Fruit fly (Drosophila melanogaster): ENCODE measurements around the gene CG45067.

CG45067 gene

DNA sequence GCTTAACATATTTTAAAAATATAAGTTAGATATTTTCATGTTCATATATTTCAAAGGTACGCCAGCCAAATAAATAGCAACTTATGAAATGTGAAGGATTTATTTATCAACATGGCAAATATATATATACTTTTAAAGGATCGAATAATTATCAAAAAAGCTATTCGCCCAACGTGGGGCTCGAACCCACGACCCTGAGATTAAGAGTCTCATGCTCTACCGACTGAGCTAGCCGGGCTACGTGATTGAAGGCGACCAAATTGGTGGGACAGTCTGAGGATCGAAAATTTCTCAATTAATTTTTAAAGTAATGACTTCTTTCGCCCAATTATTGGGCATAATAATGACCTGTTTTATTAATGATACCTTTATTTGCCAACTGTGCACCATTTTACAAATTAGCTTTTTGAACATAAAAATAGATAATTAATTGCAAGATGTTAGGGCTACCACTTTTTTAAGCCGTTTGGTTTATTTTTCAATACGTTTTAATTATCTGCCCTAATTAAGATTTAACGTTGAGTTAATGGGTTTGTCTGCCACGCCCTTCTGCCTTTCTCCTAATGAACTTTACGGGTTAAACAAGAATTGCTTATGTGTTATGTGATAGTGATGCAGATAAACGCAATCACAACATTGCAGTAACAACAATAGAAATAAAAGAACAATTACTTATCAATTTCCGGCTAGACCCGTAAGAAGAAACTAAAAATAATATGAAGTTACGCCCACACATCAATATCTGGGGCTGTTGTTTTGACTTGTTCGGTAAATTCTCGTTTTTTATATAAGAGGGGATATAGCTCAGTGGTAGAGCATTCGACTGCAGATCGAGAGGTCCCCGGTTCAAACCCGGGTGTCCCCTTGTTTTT, 17.3 kb downstream of the CG45067 start (continued):
- no peak for TF ChIP-seq CG7786 (GFP tag; optimal IDR thresholded peaks at IDR 0.05)
- TF ChIP-seq Bgb (GFP tag; IDR thresholded peaks at IDR 0.05; ENCODE audit: partially characterized antibody) = peak; percentile 60
- TF ChIP-seq CG13287 (GFP tag; IDR thresholded peaks at IDR 0.05; ENCODE audit: partially characterized antibody) = no peak
- no peak for TF ChIP-seq ATbp (GFP tag; optimal IDR thresholded peaks at IDR 0.05)
- no peak for TF ChIP-seq Nf-YC (tag; optimal IDR thresholded peaks at IDR 0.05)
- no peak for TF ChIP-seq Hr3 (GFP tag; optimal IDR thresholded peaks at IDR 0.05)
- no peak for TF ChIP-seq HHEX (GFP tag; optimal IDR thresholded peaks at IDR 0.05)
- TF ChIP-seq CG6854 (GFP tag; optimal IDR thresholded peaks at IDR 0.05) = no peak
- TF ChIP-seq peb (GFP tag; IDR thresholded peaks at IDR 0.05) = no peak
- no peak for TF ChIP-seq az2 (GFP tag; optimal IDR thresholded peaks at IDR 0.05)
- TF ChIP-seq CG14014 (GFP tag; IDR thresholded peaks at IDR 0.05) = no peak
- no peak for TF ChIP-seq Poxn (GFP tag; IDR thresholded peaks at IDR 0.05)
- TF ChIP-seq CG16863 (GFP tag; optimal IDR thresholded peaks at IDR 0.05) = no peak
- no peak for TF ChIP-seq Hr39 (optimal IDR thresholded peaks at IDR 0.05)
- no peak for TF ChIP-seq klu (GFP tag; IDR thresholded peaks at IDR 0.05)
- TF ChIP-seq croc (GFP tag; conservative IDR thresholded peaks at IDR 0.05) = no peak
- TF ChIP-seq CG11695 (GFP tag; IDR thresholded peaks at IDR 0.05) = no peak
- no peak for TF ChIP-seq CG13424 (tag; optimal IDR thresholded peaks at IDR 0.05)
- TF ChIP-seq Ets65A (GFP tag) = peak; percentile 34
- TF ChIP-seq CG4282 (GFP tag; optimal IDR thresholded peaks at IDR 0.05) = no peak
- TF ChIP-seq Dref (GFP tag; IDR thresholded peaks at IDR 0.05) = no peak
- no peak for TF ChIP-seq grau (tag; optimal IDR thresholded peaks at IDR 0.05)
- no peak for TF ChIP-seq Sox100B (GFP tag; optimal IDR thresholded peaks at IDR 0.05)
- no peak for TF ChIP-seq CG4707 (GFP tag; optimal IDR thresholded peaks at IDR 0.05)
- peak; percentile 61; the same call in 1 of the 2 replicates for TF ChIP-seq tna (GFP tag; IDR thresholded peaks at IDR 0.05; ENCODE audit: partially characterized antibody)
- TF ChIP-seq CG1233 (GFP tag; optimal IDR thresholded peaks at IDR 0.05) = no peak
- no peak for TF ChIP-seq dimm (GFP tag; IDR thresholded peaks at IDR 0.05)
- TF ChIP-seq MESR4 (GFP tag; optimal IDR thresholded peaks at IDR 0.05) = no peak
- TF ChIP-seq tx (GFP tag; optimal IDR thresholded peaks at IDR 0.05) = no peak
- TF ChIP-seq amos (GFP tag; IDR thresholded peaks at IDR 0.05; ENCODE audit: partially characterized antibody) = peak; percentile 71; the same call in 1 of the 2 replicates
- TF ChIP-seq gsb (GFP tag; IDR thresholded peaks at IDR 0.05) = no peak
- no peak for TF ChIP-seq dati (GFP tag; IDR thresholded peaks at IDR 0.05)
- TF ChIP-seq CG18262 (tag; optimal IDR thresholded peaks at IDR 0.05) = no peak
- no peak for TF ChIP-seq Hey (tag; optimal IDR thresholded peaks at IDR 0.05)
- no peak for TF ChIP-seq Med (GFP tag)
- no peak for TF ChIP-seq bab2 (GFP tag; optimal IDR thresholded peaks at IDR 0.05)
- no peak for TF ChIP-seq ssp (GFP tag; IDR thresholded peaks at IDR 0.05)
- no peak for TF ChIP-seq CG12219 (GFP tag; optimal IDR thresholded peaks at IDR 0.05)
- TF ChIP-seq CG30020 (tag; optimal IDR thresholded peaks at IDR 0.05) = no peak
- no peak for TF ChIP-seq pzg (GFP tag; optimal IDR thresholded peaks at IDR 0.05)
- TF ChIP-seq crc (GFP tag; optimal IDR thresholded peaks at IDR 0.05) = no peak
- TF ChIP-seq Adf1 (GFP tag; IDR thresholded peaks at IDR 0.05) = no peak
- no peak for TF ChIP-seq Hr51 (GFP tag; optimal IDR thresholded peaks at IDR 0.05)
- TF ChIP-seq jing (GFP tag; optimal IDR thresholded peaks at IDR 0.05) = no peak
- TF ChIP-seq CHES-1-like (GFP tag; optimal IDR thresholded peaks at IDR 0.05) = no peak
- no peak for TF ChIP-seq ftz-f1 (GFP tag; optimal IDR thresholded peaks at IDR 0.05)
- TF ChIP-seq p53 (GFP tag; optimal IDR thresholded peaks at IDR 0.05) = no peak
- no peak for TF ChIP-seq tll (GFP tag; optimal IDR thresholded peaks at IDR 0.05)
- TF ChIP-seq gsb-n (tag; optimal IDR thresholded peaks at IDR 0.05) = no peak
- TF ChIP-seq CG14050 (GFP tag; IDR thresholded peaks at IDR 0.05) = no peak

All from whole organism, embryonic.